Fruit fly (Drosophila melanogaster) whole organism, embryonic: ENCODE data around the gene Nmt.

Experiments
- Awh ChIP-seq: fragments of 200-800 bp; sonication (Bioruptor generic); IDR thresholded peaks from 2 replicates; pipeline ENCODE4, ENCODE4 v1.3.6; 2022; ENCODE audit warnings: missing biosample characterization, missing genetic modification characterization
- CG10274 ChIP-seq: fragments of 200-800 bp; sonication (Bioruptor generic); optimal IDR thresholded peaks from 3 replicates; lab custom pipeline; 2017; ENCODE audit warnings: missing biosample characterization, mild to moderate bottlenecking, missing genetic modification characterization
- CG12104 ChIP-seq: fragments of 200-800 bp; sonication (Bioruptor generic); optimal IDR thresholded peaks from 3 replicates; lab custom pipeline; 2016; ENCODE audit warnings: missing biosample characterization, missing genetic modification characterization
- CG1233 ChIP-seq: fragments of 200-800 bp; sonication (Bioruptor generic); optimal IDR thresholded peaks from 4 replicates; lab custom pipeline; 2018; ENCODE audit warnings: missing biosample characterization, mild to moderate bottlenecking, missing genetic modification characterization
- CG13287 ChIP-seq: fragments of 200-800 bp; sonication (Bioruptor generic); IDR thresholded peaks from 2 replicates; pipeline ENCODE4 v1.3.6; 2022; ENCODE audit warnings: missing biosample characterization, missing genetic modification characterization; ENCODE audit not compliant: partially characterized antibody
- CG13624 ChIP-seq: fragments of 200-800 bp; sonication (Bioruptor generic); optimal IDR thresholded peaks from 2 replicates; lab custom pipeline; 2016; ENCODE audit warnings: missing biosample characterization, missing genetic modification characterization
- CG14441 ChIP-seq: fragments of 200-800 bp; sonication (Bioruptor generic); IDR thresholded peaks from 2 replicates; pipeline ENCODE4 v1.3.6; 2022; ENCODE audit warnings: missing biosample characterization, missing genetic modification characterization
- CG17361 ChIP-seq: fragments of 200-800 bp; sonication (Bioruptor generic); IDR thresholded peaks from 3 replicates; pipeline ENCODE4 v1.3.6; 2022; ENCODE audit warnings: missing biosample characterization, missing genetic modification characterization
- CG17612 ChIP-seq: fragments of 200-800 bp; sonication (Bioruptor generic); IDR thresholded peaks from 2 replicates; pipeline ENCODE4 v1.3.6; 2022; ENCODE audit warnings: missing biosample characterization, missing genetic modification characterization
- CG17802 ChIP-seq: fragments of 200-800 bp; sonication (Bioruptor generic); optimal IDR thresholded peaks from 2 replicates; lab custom pipeline; 2018; ENCODE audit warnings: missing biosample characterization, mild to moderate bottlenecking, missing genetic modification characterization, moderate library complexity
- CG2889 ChIP-seq: fragments of 200-800 bp; sonication (Bioruptor generic); IDR thresholded peaks from 3 replicates; pipeline ENCODE4 v1.3.6; 2022; ENCODE audit warnings: missing biosample characterization, missing genetic modification characterization
- CG31388 ChIP-seq: fragments of 200-800 bp; sonication (Bioruptor generic); optimal IDR thresholded peaks from 2 replicates; lab custom pipeline; 2016; ENCODE audit warnings: missing biosample characterization, missing genetic modification characterization
- CG33213 ChIP-seq: fragments of 200-800 bp; sonication (Bioruptor generic); optimal IDR thresholded peaks from 3 replicates; lab custom pipeline; 2016; ENCODE audit warnings: missing biosample characterization, missing genetic modification characterization
- CG8765 ChIP-seq: fragments of 200-800 bp; sonication (Bioruptor generic); IDR thresholded peaks from 2 replicates; pipeline ENCODE4 v1.3.6; 2022; ENCODE audit warnings: missing biosample characterization, missing genetic modification characterization
- CG8944 ChIP-seq: fragments of 200-800 bp; sonication (Bioruptor generic); optimal IDR thresholded peaks from 3 replicates; lab custom pipeline; 2016; ENCODE audit warnings: missing biosample characterization, missing genetic modification characterization
- CG9215 ChIP-seq: fragments of 200-800 bp; sonication (Bioruptor generic); IDR thresholded peaks from 2 replicates; pipeline ENCODE4 v1.3.6; 2022; ENCODE audit warnings: missing biosample characterization, missing genetic modification characterization
- CkIIα-i1 ChIP-seq: fragments of 200-800 bp; sonication (Bioruptor generic); IDR thresholded peaks from 2 replicates; pipeline ENCODE4 v1.3.6; 2022; ENCODE audit warnings: missing biosample characterization, missing genetic modification characterization
- CrebB ChIP-seq: fragments of 200-800 bp; sonication (Bioruptor generic); optimal IDR thresholded peaks from 3 replicates; lab custom pipeline; 2018; ENCODE audit warnings: missing biosample characterization, mild to moderate bottlenecking, missing genetic modification characterization
- D19B ChIP-seq: fragments of 200-800 bp; sonication (Bioruptor generic); optimal IDR thresholded peaks from 2 replicates; lab custom pipeline; 2017; ENCODE audit warnings: missing biosample characterization, mild to moderate bottlenecking, missing genetic modification characterization
- Eip74EF ChIP-seq, 2 experiments: fragments of 200-800 bp in 1 of 2; fragments of >200 bp in 1 of 2; sonication (Bioruptor generic) in 1 of 2; optimal IDR thresholded peaks; 2 replicates each; lab custom pipeline; 2017 to 2019; ENCODE audit warnings: missing biosample characterization in 2 of 2, missing genetic modification characterization in 2 of 2, mild to moderate bottlenecking in 1 of 2, moderate library complexity in 1 of 2
- Kr ChIP-seq: fragments of 200-800 bp; sonication (Bioruptor generic); optimal IDR thresholded peaks from 2 replicates; lab custom pipeline; 2017; ENCODE audit warnings: missing biosample characterization, mild to moderate bottlenecking, missing genetic modification characterization
- MTF-1 ChIP-seq: fragments of 200-800 bp; sonication (Bioruptor generic); optimal IDR thresholded peaks from 2 replicates; lab custom pipeline; 2018; ENCODE audit warnings: missing biosample characterization, mild to moderate bottlenecking, missing genetic modification characterization, borderline replicate concordance
- Scr ChIP-seq: fragments of 200-800 bp; sonication (Bioruptor generic); IDR thresholded peaks from 2 replicates; pipeline ENCODE4 v1.3.6; 2022; ENCODE audit warnings: missing biosample characterization, missing genetic modification characterization; ENCODE audit not compliant: partially characterized antibody
- Sox102F ChIP-seq: fragments of 200-800 bp; sonication (Bioruptor generic); optimal IDR thresholded peaks from 2 replicates; lab custom pipeline; 2018; ENCODE audit warnings: missing biosample characterization, mild to moderate bottlenecking, missing genetic modification characterization, moderate library complexity
- Sry-β ChIP-seq: fragments of 200-800 bp; sonication (Bioruptor generic); optimal IDR thresholded peaks from 2 replicates; lab custom pipeline; 2018; ENCODE audit warnings: missing biosample characterization, mild to moderate bottlenecking, missing genetic modification characterization, moderate library complexity
- Usf ChIP-seq: fragments of 200-800 bp; sonication (Bioruptor generic); optimal IDR thresholded peaks from 2 replicates; lab custom pipeline; 2017; ENCODE audit warnings: missing genotype, missing biosample characterization, missing genetic modification characterization
- YL-1 ChIP-seq: fragments of 200-800 bp; sonication (Bioruptor generic); optimal IDR thresholded peaks from 3 replicates; lab custom pipeline; 2017; ENCODE audit warnings: missing biosample characterization, mild to moderate bottlenecking, missing genetic modification characterization
- al ChIP-seq: fragments of 200-800 bp; sonication (Bioruptor generic); IDR thresholded peaks from 2 replicates; pipeline ENCODE4 v1.3.6; 2022; ENCODE audit warnings: missing biosample characterization, missing genetic modification characterization
- bsh ChIP-seq, 2 experiments: fragments of 200-800 bp; sonication (Bioruptor generic); optimal IDR thresholded peaks; 2 replicates each; lab custom pipeline; 2017 to 2018; ENCODE audit warnings: mild to moderate bottlenecking in 2 of 2, missing biosample characterization in 2 of 2, missing genetic modification characterization in 2 of 2, moderate library complexity in 1 of 2
- cato ChIP-seq: fragments of 200-800 bp; sonication (Bioruptor generic); optimal IDR thresholded peaks from 2 replicates; lab custom pipeline; 2016; ENCODE audit warnings: missing biosample characterization, missing genetic modification characterization, borderline replicate concordance
- chn ChIP-seq: fragments of 200-800 bp; sonication (Bioruptor generic); optimal IDR thresholded peaks from 2 replicates; lab custom pipeline; 2016; ENCODE audit warnings: missing biosample characterization, missing genetic modification characterization
- croc ChIP-seq: fragments of 200-800 bp; sonication (Bioruptor generic); conservative IDR thresholded peaks from 3 replicates; pipeline ENCODE4 v1.3.6; 2022; ENCODE audit warnings: missing biosample characterization, missing genetic modification characterization
- crol ChIP-seq: fragments of 200-800 bp; sonication (Bioruptor generic); IDR thresholded peaks from 2 replicates; pipeline ENCODE4 v1.3.6; 2022; ENCODE audit warnings: missing biosample characterization, missing genetic modification characterization
- fd102C ChIP-seq: fragments of 200-800 bp; sonication (Bioruptor generic); optimal IDR thresholded peaks from 2 replicates; lab custom pipeline; 2018; ENCODE audit warnings: missing biosample characterization, mild to moderate bottlenecking, missing genetic modification characterization, moderate library complexity
- gro ChIP-seq: fragments of 200-800 bp; sonication (Bioruptor generic); optimal IDR thresholded peaks from 2 replicates; lab custom pipeline; 2016; ENCODE audit warnings: missing biosample characterization, missing genetic modification characterization
- klu ChIP-seq: fragments of 200-800 bp; sonication (Bioruptor generic); IDR thresholded peaks from 2 replicates; pipeline ENCODE4 v1.3.6; 2022; ENCODE audit warnings: missing biosample characterization, missing genetic modification characterization
- knrl ChIP-seq: fragments of 200-800 bp; sonication (Bioruptor generic); IDR thresholded peaks from 3 replicates; pipeline ENCODE4 v1.3.6; 2022; ENCODE audit warnings: missing biosample characterization, missing genetic modification characterization; ENCODE audit not compliant: partially characterized antibody
- lola ChIP-seq, 3 experiments: fragments of >200 bp in 2 of 3; fragments of 200-800 bp in 1 of 3; sonication (Bioruptor generic) in 1 of 3; optimal IDR thresholded peaks; 2 replicates each; lab custom pipeline; 2017 to 2019; ENCODE audit warnings: missing biosample characterization in 3 of 3, missing genetic modification characterization in 3 of 3, mild to moderate bottlenecking in 1 of 3, moderate library complexity in 1 of 3
- onecut ChIP-seq: fragments of 200-800 bp; sonication (Bioruptor generic); IDR thresholded peaks from 2 replicates; pipeline ENCODE4 v1.3.6; 2022; ENCODE audit warnings: missing biosample characterization, missing genetic modification characterization
- pan ChIP-seq, 4 experiments: fragments of >200 bp in 3 of 4; fragments of 200-800 bp in 1 of 4; sonication (Bioruptor generic) in 1 of 4; optimal IDR thresholded peaks in 3 of 4; IDR thresholded peaks in 1 of 4; 2 replicates each; pipeline versions ENCODE4 v1.3.6 to Lab custom; 2017 to 2022; ENCODE audit warnings: missing biosample characterization in 2 of 4, missing genetic modification characterization in 2 of 4, mixed read lengths in 1 of 4
- peb ChIP-seq: fragments of 200-800 bp; sonication (Bioruptor generic); IDR thresholded peaks from 2 replicates; pipeline ENCODE4 v1.3.6; 2022; ENCODE audit warnings: missing biosample characterization, missing genetic modification characterization
- pros ChIP-seq: fragments of 200-800 bp; sonication (Bioruptor generic); optimal IDR thresholded peaks from 3 replicates; lab custom pipeline; 2019; ENCODE audit warnings: missing biosample characterization, mild to moderate bottlenecking, missing genetic modification characterization, moderate library complexity
- sima ChIP-seq: fragments of 200-800 bp; sonication (Bioruptor generic); optimal IDR thresholded peaks from 2 replicates; lab custom pipeline; 2016; ENCODE audit warnings: missing biosample characterization, missing genetic modification characterization
- vfl ChIP-seq: fragments of 200-800 bp; sonication (Bioruptor generic); optimal IDR thresholded peaks from 2 replicates; lab custom pipeline; 2016; ENCODE audit warnings: missing biosample characterization, missing genetic modification characterization
- wek ChIP-seq: fragments of 200-800 bp; sonication (Bioruptor generic); optimal IDR thresholded peaks from 3 replicates; lab custom pipeline; 2018; ENCODE audit warnings: missing biosample characterization, mild to moderate bottlenecking, missing genetic modification characterization, moderate library complexity
- zen2 ChIP-seq: fragments of 200-800 bp; sonication (Bioruptor generic); IDR thresholded peaks from 3 replicates; pipeline ENCODE4 v1.3.6; 2022; ENCODE audit warnings: missing biosample characterization, missing genetic modification characterization; ENCODE audit not compliant: partially characterized antibody
- zf30C ChIP-seq: fragments of 200-800 bp; sonication (Bioruptor generic); optimal IDR thresholded peaks from 3 replicates; lab custom pipeline; 2018; ENCODE audit warnings: missing biosample characterization, mild to moderate bottlenecking, missing genetic modification characterization

Nmt gene

dm6 chr3L:8186627-8187396 is 8.6 kb upstream of the Nmt start, which contains the start of the genes ERR and Atg18a (continued):
- TF ChIP-seq Awh (GFP tag; lab: Robert Waterston, UW), result peak; percentile 61
- TF ChIP-seq onecut (GFP tag; lab: Robert Waterston, UW), result peak; percentile 36
- peak; percentile 70 for TF ChIP-seq CG13287 (GFP tag; lab: Robert Waterston, UW)
- peak; percentile 77 for TF ChIP-seq CG2889 (GFP tag; lab: Robert Waterston, UW)
- peak; percentile 85 for TF ChIP-seq croc (GFP tag; lab: Robert Waterston, UW)
- TF ChIP-seq peb (GFP tag; lab: Robert Waterston, UW), result peak; percentile 73; the same call in 1 of the 2 replicates
- TF ChIP-seq CG8765 (GFP tag; lab: Robert Waterston, UW), result peak; percentile 69
- TF ChIP-seq klu, result peak; percentile 93
- TF ChIP-seq Eip74EF (GFP tag; optimal IDR thresholded peaks at IDR 0.05; lab: Kevin White, UChicago), result no peak
- TF ChIP-seq CG10274 (GFP tag; lab: Kevin White, UChicago), result peak; percentile 28
- TF ChIP-seq CrebB (tag; lab: Kevin White, UChicago), result peak; percentile 13
- peak; percentile 41 for TF ChIP-seq CG31388 (GFP tag; lab: Kevin White, UChicago)
- TF ChIP-seq wek (GFP tag; lab: Kevin White, UChicago), result no peak
- peak; percentile 85 for TF ChIP-seq knrl
- peak; percentile 66 for TF ChIP-seq gro
- peak; percentile 90 for TF ChIP-seq CG14441 (GFP tag; lab: Robert Waterston, UW)
- TF ChIP-seq Sox102F (GFP tag; lab: Kevin White, UChicago), result no peak
- TF ChIP-seq Usf, result peak; percentile 88
- TF ChIP-seq al (GFP tag; lab: Robert Waterston, UW), result peak; percentile 91
- TF ChIP-seq CG17802, result peak; percentile 31
- no peak for TF ChIP-seq zf30C (GFP tag; lab: Kevin White, UChicago)
- TF ChIP-seq bsh (GFP tag; optimal IDR thresholded peaks at IDR 0.05; lab: Kevin White, UChicago), result peak in 1 of 2 experiments; percentile 73
- peak; percentile 72 for TF ChIP-seq CG8944
- no peak for TF ChIP-seq crol (GFP tag; lab: Robert Waterston, UW)
- no peak for TF ChIP-seq fd102C (GFP tag; lab: Kevin White, UChicago)
- no peak for TF ChIP-seq Kr (GFP tag; lab: Kevin White, UChicago)
- peak; percentile 72 for TF ChIP-seq vfl (GFP tag; lab: Kevin White, UChicago)
- TF ChIP-seq CG9215 (GFP tag; lab: Robert Waterston, UW), result peak; percentile 94
- peak; percentile 59 for TF ChIP-seq cato (GFP tag; lab: Kevin White, UChicago)
- TF ChIP-seq CG12104 (GFP tag; lab: Kevin White, UChicago), result peak; percentile 58
- peak; percentile 67 for TF ChIP-seq CG13624 (GFP tag; lab: Kevin White, UChicago)
- TF ChIP-seq lola (GFP tag; optimal IDR thresholded peaks at IDR 0.05; lab: Kevin White, UChicago), result peak in 1 of 3 experiments; percentile 79
- TF ChIP-seq pan (optimal IDR thresholded peaks at IDR 0.05; lab: Kevin White, UChicago), result no peak
- peak in 1 of 2 experiments; percentile 83 for TF ChIP-seq pan (GFP tag; optimal IDR thresholded peaks at IDR 0.05 in 1 of 2, IDR thresholded peaks at IDR 0.05 in 1 of 2)
- no peak for TF ChIP-seq CkIIα-i1 (GFP tag; lab: Robert Waterston, UW)
- TF ChIP-seq Scr, result peak; percentile 73
- TF ChIP-seq MTF-1 (GFP tag; lab: Kevin White, UChicago), result no peak
- TF ChIP-seq Sry-β (GFP tag; lab: Kevin White, UChicago), result peak; percentile 76
- TF ChIP-seq chn (GFP tag; lab: Kevin White, UChicago), result peak; percentile 87
- TF ChIP-seq CG33213 (GFP tag; lab: Kevin White, UChicago), result peak; percentile 60
- peak; percentile 60 for TF ChIP-seq D19B (GFP tag; lab: Kevin White, UChicago)
- peak; percentile 74 for TF ChIP-seq YL-1 (GFP tag; lab: Kevin White, UChicago)
- TF ChIP-seq pros (GFP tag; lab: Kevin White, UChicago), result no peak
- peak; percentile 92 for TF ChIP-seq CG17361
- no peak for TF ChIP-seq sima
- TF ChIP-seq CG1233 (GFP tag; lab: Kevin White, UChicago), result peak; percentile 77
- no peak for TF ChIP-seq zen2 (GFP tag; lab: Robert Waterston, UW)
- peak; percentile 54; the same call in 1 of the 2 replicates for TF ChIP-seq CG17612
